Fruit fly (Drosophila melanogaster): ENCODE results near the gene wor.

wor gene

dm6 chr2L:15432260-15432659, 6.9 kb upstream of the wor start (continued):
- TF ChIP-seq croc (GFP tag; conservative IDR thresholded peaks at IDR 0.05), result peak; percentile 20; the same call in 1 of the 3 replicates
- TF ChIP-seq sc (optimal IDR thresholded peaks at IDR 0.05), result no peak
- peak; percentile 11 for TF ChIP-seq sc (GFP tag; optimal IDR thresholded peaks at IDR 0.05)
- TF ChIP-seq CG3726 (GFP tag; IDR thresholded peaks at IDR 0.05), result 0 out of 3 replicates have a peak, but pooled peaks have one; percentile 50
- peak; percentile 23 for TF ChIP-seq fd102C (GFP tag; optimal IDR thresholded peaks at IDR 0.05)
- TF ChIP-seq stwl (tag; optimal IDR thresholded peaks at IDR 0.05), result peak; percentile 4
- no peak for TF ChIP-seq D (optimal IDR thresholded peaks at IDR 0.05)
- peak; percentile 47 for TF ChIP-seq D (GFP tag; optimal IDR thresholded peaks at IDR 0.05)
- peak; percentile 72 for TF ChIP-seq CG10979 (tag; optimal IDR thresholded peaks at IDR 0.05)
- TF ChIP-seq CG17829 (tag; optimal IDR thresholded peaks at IDR 0.05), result peak; percentile 48
- TF ChIP-seq CG17385 (GFP tag; optimal IDR thresholded peaks at IDR 0.05), result peak; percentile 12
- TF ChIP-seq Dip2 (GFP tag; IDR thresholded peaks at IDR 0.05), result no peak
- TF ChIP-seq CG10366 (GFP tag; IDR thresholded peaks at IDR 0.05), result peak; percentile 37; the same call in 1 of the 2 replicates
- TF ChIP-seq CG13775 (GFP tag; optimal IDR thresholded peaks at IDR 0.05), result peak; percentile 26
- TF ChIP-seq fd96Cb (tag; optimal IDR thresholded peaks at IDR 0.05), result peak; percentile 35
- TF ChIP-seq trem (tag; optimal IDR thresholded peaks at IDR 0.05), result peak; percentile 32
- TF ChIP-seq CG11696 (GFP tag; IDR thresholded peaks at IDR 0.05), result no peak
- peak; percentile 40 for TF ChIP-seq CG11504 (tag; optimal IDR thresholded peaks at IDR 0.05)
- TF ChIP-seq NFAT (GFP tag; IDR thresholded peaks at IDR 0.05), result no peak
- no peak for TF ChIP-seq sens-2 (GFP tag; IDR thresholded peaks at IDR 0.05)
- TF ChIP-seq CG1603 (tag; optimal IDR thresholded peaks at IDR 0.05), result no peak
- no peak for TF ChIP-seq CG6689 (GFP tag; IDR thresholded peaks at IDR 0.05)
- no peak for TF ChIP-seq Eip74EF (GFP tag; optimal IDR thresholded peaks at IDR 0.05)
- no peak for TF ChIP-seq fru (optimal IDR thresholded peaks at IDR 0.05)
- TF ChIP-seq vnd (GFP tag; IDR thresholded peaks at IDR 0.05; ENCODE audit: partially characterized antibody), result no peak
- 0 out of 2 replicates have a peak, but pooled peaks have one; percentile 35 for TF ChIP-seq CG31441 (GFP tag; IDR thresholded peaks at IDR 0.05)
- no peak for TF ChIP-seq prd (optimal IDR thresholded peaks at IDR 0.05)
- TF ChIP-seq prd (GFP tag; IDR thresholded peaks at IDR 0.05), result peak; percentile 66; the same call in 2 of the 3 replicates
- peak; percentile 17 for TF ChIP-seq Antp (GFP tag; optimal IDR thresholded peaks at IDR 0.05)
- no peak for TF ChIP-seq Gug (GFP tag; IDR thresholded peaks at IDR 0.05)
- no peak for TF ChIP-seq mirr (GFP tag; optimal IDR thresholded peaks at IDR 0.05)
- TF ChIP-seq pnt (GFP tag; optimal IDR thresholded peaks at IDR 0.05), result peak; percentile 25
- TF ChIP-seq da (GFP tag; optimal IDR thresholded peaks at IDR 0.05), result peak; percentile 17
- TF ChIP-seq CG8290 (GFP tag; optimal IDR thresholded peaks at IDR 0.05), result peak; percentile 40
- no peak for TF ChIP-seq CG8290 (tag; optimal IDR thresholded peaks at IDR 0.05)
- no peak for TF ChIP-seq H2.0 (GFP tag; IDR thresholded peaks at IDR 0.05)
- TF ChIP-seq bcd (GFP tag; optimal IDR thresholded peaks at IDR 0.05), result peak; percentile 16
- TF ChIP-seq CG10959 (GFP tag; IDR thresholded peaks at IDR 0.05), result peak; percentile 29; the same call in 1 of the 2 replicates
- TF ChIP-seq CG8765 (GFP tag; IDR thresholded peaks at IDR 0.05), result peak; percentile 39; the same call in 1 of the 2 replicates
- peak; percentile 26 for TF ChIP-seq CG1233 (GFP tag; optimal IDR thresholded peaks at IDR 0.05)
- TF ChIP-seq CkIIα-i1 (GFP tag; IDR thresholded peaks at IDR 0.05), result no peak
- peak; percentile 17 for TF ChIP-seq ATbp (GFP tag; optimal IDR thresholded peaks at IDR 0.05)
- no peak for TF ChIP-seq CG3065 (GFP tag; optimal IDR thresholded peaks at IDR 0.05)
- no peak for TF ChIP-seq CG10147 (GFP tag; optimal IDR thresholded peaks at IDR 0.05)
- TF ChIP-seq CG14710 (tag; optimal IDR thresholded peaks at IDR 0.05), result peak; percentile 49
- no peak for TF ChIP-seq lilli (GFP tag; optimal IDR thresholded peaks at IDR 0.05)
- no peak for TF ChIP-seq sd (tag; optimal IDR thresholded peaks at IDR 0.05)
- no peak for TF ChIP-seq Trl (optimal IDR thresholded peaks at IDR 0.05)
- TF ChIP-seq Trl (GFP tag; optimal IDR thresholded peaks at IDR 0.05), result peak; percentile 43
- no peak for TF ChIP-seq lov (optimal IDR thresholded peaks at IDR 0.05)
- TF ChIP-seq lov (GFP tag; IDR thresholded peaks at IDR 0.05), result no peak
- TF ChIP-seq CG17361 (GFP tag; IDR thresholded peaks at IDR 0.05), result 0 out of 3 replicates have a peak, but pooled peaks have one; percentile 10
- TF ChIP-seq CG18619 (GFP tag; optimal IDR thresholded peaks at IDR 0.05), result no peak

Data from whole organism, embryonic.